Worm (Caenorhabditis elegans): Measurements from ENCODE around the gene Y38H6C.18.

ce11 chrV:20574872-20575271 is 27.9 kb upstream of the Y38H6C.18 start:
- TF ChIP-seq aptf-3 (GFP tag; IDR thresholded peaks at IDR 0.05), result no peak
- TF ChIP-seq dpl-1 (GFP tag; optimal IDR thresholded peaks at IDR 0.05), result no peak
- no peak for TF ChIP-seq nhr-80 (tag; optimal IDR thresholded peaks at IDR 0.05)
- TF ChIP-seq dpff-1 (tag; optimal IDR thresholded peaks at IDR 0.05), result no peak
- no peak for TF ChIP-seq D2030.7 (GFP tag; IDR thresholded peaks at IDR 0.05)
- no peak for TF ChIP-seq sea-2 (GFP tag; IDR thresholded peaks at IDR 0.05)
- no peak for TF ChIP-seq chd-7 (tag; optimal IDR thresholded peaks at IDR 0.05)
- TF ChIP-seq madf-10 (tag; optimal IDR thresholded peaks at IDR 0.05), result no peak
- no peak for TF ChIP-seq attf-6 (GFP tag; IDR thresholded peaks at IDR 0.05)
- no peak for TF ChIP-seq snpc-4 (GFP tag; optimal IDR thresholded peaks at IDR 0.05)
- no peak for TF ChIP-seq snpc-4 (tag; optimal IDR thresholded peaks at IDR 0.05)
- TF ChIP-seq T07F8.4 (tag; optimal IDR thresholded peaks at IDR 0.05), result no peak
- no peak for TF ChIP-seq nfya-1 (tag; optimal IDR thresholded peaks at IDR 0.05; ENCODE audit: borderline replicate concordance, insufficient read depth)
